Fruit fly (Drosophila melanogaster) whole organism, prepupa: ENCODE results near the gene Kcmf1.
A peak's percentile ranks its signal among the peaks of the same experiment; 100 is the strongest.

Experiments
- Blimp-1 ChIP-seq: fragments of 200-800 bp; sonication (Bioruptor generic); optimal IDR thresholded peaks from 3 replicates; lab custom pipeline; 2017; ENCODE audit warnings: missing biosample characterization, missing genetic modification characterization, mild to moderate bottlenecking, moderate library complexity, missing genetic modification reagents
- CG10631 ChIP-seq: fragments of 200-800 bp; sonication (Bioruptor generic); optimal IDR thresholded peaks from 2 replicates; lab custom pipeline; 2016; ENCODE audit warnings: missing biosample characterization, missing genetic modification characterization
- CG10669 ChIP-seq: fragments of 200-800 bp; sonication (Bioruptor generic); optimal IDR thresholded peaks from 3 replicates; lab custom pipeline; 2018; ENCODE audit warnings: missing biosample characterization, mild to moderate bottlenecking, missing genetic modification characterization, moderate library complexity
- CG11294 ChIP-seq: fragments of 200-800 bp; sonication (Bioruptor generic); IDR thresholded peaks from 2 replicates; pipeline ENCODE4 v1.3.6; 2022; ENCODE audit warnings: missing biosample characterization, missing genetic modification characterization
- CG11762 ChIP-seq: fragments of 200-800 bp; sonication (Bioruptor generic); optimal IDR thresholded peaks from 3 replicates; lab custom pipeline; 2016; ENCODE audit warnings: missing biosample characterization, missing genetic modification characterization; ENCODE audit not compliant: insufficient read depth
- CG15336 ChIP-seq: fragments of 200-800 bp; sonication (Bioruptor generic); IDR thresholded peaks from 2 replicates; pipeline ENCODE4 v1.3.6; 2022; ENCODE audit warnings: missing biosample characterization, missing genetic modification characterization
- CG1621 ChIP-seq: fragments of 200-800 bp; sonication (Bioruptor generic); optimal IDR thresholded peaks from 3 replicates; lab custom pipeline; 2018; ENCODE audit warnings: missing biosample characterization, mild to moderate bottlenecking, missing genetic modification characterization
- CG16779 ChIP-seq: fragments of 200-800 bp; sonication (Bioruptor generic); optimal IDR thresholded peaks from 3 replicates; lab custom pipeline; 2017; ENCODE audit warnings: missing biosample characterization, mild to moderate bottlenecking, missing genetic modification characterization
- CG3032 ChIP-seq: fragments of 200-800 bp; optimal IDR thresholded peaks from 2 replicates; lab custom pipeline; 2019; ENCODE audit warnings: missing biosample characterization, mild to moderate bottlenecking, missing genetic modification characterization, moderate library complexity
- CG31627 ChIP-seq: fragments of 200-800 bp; sonication (Bioruptor generic); optimal IDR thresholded peaks from 3 replicates; lab custom pipeline; 2016; ENCODE audit warnings: missing biosample characterization, missing genetic modification characterization
- CG32006 ChIP-seq: fragments of 200-800 bp; sonication (Bioruptor generic); optimal IDR thresholded peaks from 3 replicates; lab custom pipeline; 2017; ENCODE audit warnings: missing biosample characterization, mild to moderate bottlenecking, missing genetic modification characterization
- CG34406 ChIP-seq: fragments of 200-800 bp; sonication (Bioruptor generic); optimal IDR thresholded peaks from 3 replicates; lab custom pipeline; 2016; ENCODE audit warnings: missing biosample characterization, missing genetic modification characterization
- CG4318 ChIP-seq: fragments of 200-800 bp; sonication (Bioruptor generic); optimal IDR thresholded peaks from 3 replicates; lab custom pipeline; 2017; ENCODE audit warnings: missing biosample characterization, mild to moderate bottlenecking, missing genetic modification characterization
- CG6163 ChIP-seq: fragments of 200-800 bp; sonication (Bioruptor generic); IDR thresholded peaks from 3 replicates; pipeline ENCODE4 v1.3.6; 2022; ENCODE audit warnings: missing biosample characterization, missing genetic modification characterization
- CG6276 ChIP-seq: fragments of 200-800 bp; sonication (Bioruptor generic); optimal IDR thresholded peaks from 2 replicates; lab custom pipeline; 2017; ENCODE audit warnings: missing biosample characterization, mild to moderate bottlenecking, missing genetic modification characterization
- CG6792 ChIP-seq: fragments of 200-800 bp; sonication (Bioruptor generic); optimal IDR thresholded peaks from 3 replicates; lab custom pipeline; 2016; ENCODE audit warnings: missing biosample characterization, missing genetic modification characterization
- CG6808 ChIP-seq: fragments of 200-800 bp; sonication (Bioruptor generic); optimal IDR thresholded peaks from 3 replicates; lab custom pipeline; 2017; ENCODE audit warnings: missing biosample characterization, missing genetic modification characterization, mild to moderate bottlenecking, moderate library complexity, missing genetic modification reagents
- CG6854 ChIP-seq: fragments of 200-800 bp; sonication (Bioruptor generic); optimal IDR thresholded peaks from 2 replicates; lab custom pipeline; 2017; ENCODE audit warnings: missing biosample characterization, mild to moderate bottlenecking, missing genetic modification characterization
- CG7368 ChIP-seq: fragments of 200-800 bp; sonication (Bioruptor generic); optimal IDR thresholded peaks from 3 replicates; lab custom pipeline; 2016; ENCODE audit warnings: missing biosample characterization, missing genetic modification characterization
- CG8119 ChIP-seq: fragments of 200-800 bp; sonication (Bioruptor generic); IDR thresholded peaks from 3 replicates; pipeline ENCODE4 v1.3.6; 2022; ENCODE audit warnings: missing biosample characterization, missing genetic modification characterization
- CG8319 ChIP-seq: fragments of 200-800 bp; sonication (Bioruptor generic); optimal IDR thresholded peaks from 3 replicates; lab custom pipeline; 2016; ENCODE audit warnings: missing biosample characterization, missing genetic modification characterization
- CG8632 ChIP-seq: fragments of 200-800 bp; sonication (Bioruptor generic); optimal IDR thresholded peaks from 3 replicates; lab custom pipeline; 2016; ENCODE audit warnings: missing biosample characterization, missing genetic modification characterization
- CG9139 ChIP-seq: fragments of 200-800 bp; sonication (Bioruptor generic); optimal IDR thresholded peaks from 3 replicates; lab custom pipeline; 2017; ENCODE audit warnings: missing biosample characterization, mild to moderate bottlenecking, missing genetic modification characterization
- Eip75B ChIP-seq: fragments of 200-800 bp; sonication (Bioruptor generic); optimal IDR thresholded peaks from 3 replicates; lab custom pipeline; 2016; ENCODE audit warnings: missing biosample characterization, missing genetic modification characterization
- Eip78C ChIP-seq: fragments of 200-800 bp; sonication (Bioruptor generic); peaks from one replicate; lab custom pipeline; 2016; ENCODE audit warnings: missing biosample characterization, missing genetic modification characterization
- Ets21C ChIP-seq: fragments of 200-800 bp; sonication (Bioruptor generic); optimal IDR thresholded peaks from 3 replicates; lab custom pipeline; 2016; ENCODE audit warnings: missing biosample characterization, missing genetic modification characterization
- Ets96B ChIP-seq: fragments of 200-800 bp; optimal IDR thresholded peaks from 2 replicates; lab custom pipeline; 2019; ENCODE audit warnings: missing biosample characterization, mild to moderate bottlenecking, missing genetic modification characterization, moderate library complexity
- Gug ChIP-seq: fragments of 200-800 bp; sonication (Bioruptor generic); IDR thresholded peaks from 2 replicates; pipeline ENCODE4 v1.3.6; 2022; ENCODE audit warnings: missing biosample characterization, missing genetic modification characterization
- Hr38 ChIP-seq: sonication (Bioruptor generic); optimal IDR thresholded peaks from 2 replicates; lab custom pipeline; 2016; ENCODE audit warnings: missing biosample characterization, missing genetic modification characterization
- Hr4 ChIP-seq: fragments of 200-800 bp; sonication (Bioruptor generic); optimal IDR thresholded peaks from 3 replicates; lab custom pipeline; 2016; ENCODE audit warnings: missing biosample characterization, missing genetic modification characterization
- Lpt ChIP-seq: fragments of 200-800 bp; sonication (Bioruptor generic); optimal IDR thresholded peaks from 3 replicates; lab custom pipeline; 2016; ENCODE audit warnings: missing biosample characterization, missing genetic modification characterization
- Met ChIP-seq: fragments of 200-800 bp; sonication (Bioruptor generic); optimal IDR thresholded peaks from 3 replicates; lab custom pipeline; 2016; ENCODE audit warnings: missing biosample characterization, missing genetic modification characterization
- OdsH ChIP-seq: fragments of 200-800 bp; sonication (Bioruptor generic); optimal IDR thresholded peaks from 3 replicates; lab custom pipeline; 2016; ENCODE audit warnings: missing biosample characterization, missing genetic modification characterization
- Smox ChIP-seq: fragments of 200-800 bp; sonication (Bioruptor generic); optimal IDR thresholded peaks from 3 replicates; lab custom pipeline; 2016; ENCODE audit warnings: missing biosample characterization, missing genetic modification characterization
- Sox102F ChIP-seq: fragments of 200-800 bp; sonication (Bioruptor generic); optimal IDR thresholded peaks from 2 replicates; lab custom pipeline; 2016; ENCODE audit warnings: missing biosample characterization, mild to moderate bottlenecking, missing genetic modification characterization
- Sox14 ChIP-seq: fragments of 200-800 bp; sonication (Bioruptor generic); optimal IDR thresholded peaks from 3 replicates; lab custom pipeline; 2016; ENCODE audit warnings: missing biosample characterization, missing genetic modification characterization
- Sox15 ChIP-seq: fragments of 200-800 bp; sonication (Bioruptor generic); optimal IDR thresholded peaks from 3 replicates; lab custom pipeline; 2016; ENCODE audit warnings: missing biosample characterization, missing genetic modification characterization
- achi ChIP-seq: fragments of 200-800 bp; sonication (Bioruptor generic); optimal IDR thresholded peaks from 3 replicates; lab custom pipeline; 2016; ENCODE audit warnings: missing biosample characterization, missing genetic modification characterization
- acj6 ChIP-seq: fragments of 200-800 bp; sonication (Bioruptor generic); optimal IDR thresholded peaks from 3 replicates; lab custom pipeline; 2016; ENCODE audit warnings: missing biosample characterization, missing genetic modification characterization
- cyc ChIP-seq: fragments of 200-800 bp; sonication (Bioruptor generic); optimal IDR thresholded peaks from 3 replicates; lab custom pipeline; 2016; ENCODE audit warnings: missing biosample characterization, missing genetic modification characterization
- dsx ChIP-seq: fragments of 200-800 bp; optimal IDR thresholded peaks from 3 replicates; lab custom pipeline; 2019; ENCODE audit warnings: missing biosample characterization, mild to moderate bottlenecking, missing genetic modification characterization, moderate library complexity; ENCODE audit not compliant: poor library complexity, severe bottlenecking
- eg ChIP-seq: fragments of 200-800 bp; sonication (Bioruptor generic); IDR thresholded peaks from 3 replicates; pipeline ENCODE4 v1.3.6; 2022; ENCODE audit warnings: missing biosample characterization, missing genetic modification characterization
- esn ChIP-seq: fragments of 200-800 bp; sonication (Bioruptor generic); optimal IDR thresholded peaks from 2 replicates; lab custom pipeline; 2016; ENCODE audit warnings: missing biosample characterization, mild to moderate bottlenecking, missing genetic modification characterization, moderate library complexity
- fd59A ChIP-seq: fragments of 200-800 bp; sonication (Bioruptor generic); optimal IDR thresholded peaks from 2 replicates; lab custom pipeline; 2017; ENCODE audit warnings: missing biosample characterization, mild to moderate bottlenecking, missing genetic modification characterization, missing genetic modification reagents
- fd85E ChIP-seq: fragments of 200-800 bp; sonication (Bioruptor generic); optimal IDR thresholded peaks from 3 replicates; lab custom pipeline; 2016; ENCODE audit warnings: missing biosample characterization, missing genetic modification characterization
- fkh ChIP-seq: fragments of 200-800 bp; sonication (Bioruptor generic); optimal IDR thresholded peaks from 3 replicates; lab custom pipeline; 2017; ENCODE audit warnings: missing biosample characterization, mild to moderate bottlenecking, missing genetic modification characterization, moderate library complexity
- net ChIP-seq: fragments of 200-800 bp; sonication (Bioruptor generic); optimal IDR thresholded peaks from 3 replicates; lab custom pipeline; 2016; ENCODE audit warnings: missing biosample characterization, missing genetic modification characterization
- pdm3 ChIP-seq: fragments of 200-800 bp; sonication (Bioruptor generic); optimal IDR thresholded peaks from 3 replicates; lab custom pipeline; 2016; ENCODE audit warnings: missing biosample characterization, missing genetic modification characterization
- salr ChIP-seq, 2 experiments: fragments of 200-800 bp; sonication (Bioruptor generic); optimal IDR thresholded peaks; 3 replicates each; lab custom pipeline; 2016 to 2018; ENCODE audit warnings: missing biosample characterization in 2 of 2, missing genetic modification characterization in 2 of 2, mild to moderate bottlenecking in 1 of 2
- spab ChIP-seq: fragments of 200-800 bp; sonication (Bioruptor generic); optimal IDR thresholded peaks from 2 replicates; lab custom pipeline; 2017; ENCODE audit warnings: missing biosample characterization, mild to moderate bottlenecking, missing genetic modification characterization, missing genetic modification reagents
- ss ChIP-seq, 2 experiments: fragments of 200-800 bp; sonication (Bioruptor generic); optimal IDR thresholded peaks; 2 replicates in 1 of 2; 3 replicates in 1 of 2; lab custom pipeline; 2017 to 2018; ENCODE audit warnings: mild to moderate bottlenecking in 2 of 2, missing biosample characterization in 2 of 2, missing genetic modification characterization in 2 of 2, moderate library complexity in 1 of 2
- vri ChIP-seq: fragments of 200-800 bp; sonication (Bioruptor generic); optimal IDR thresholded peaks from 3 replicates; lab custom pipeline; 2016; ENCODE audit warnings: missing biosample characterization, mild to moderate bottlenecking, missing genetic modification characterization

The Kcmf1 gene

dm6 chr3R:8978768-8979167, 35.9 kb downstream of the Kcmf1 start:
- TF ChIP-seq Sox102F (GFP tag; lab: Kevin White, UChicago) (peak; percentile 68), fd59A (GFP tag; lab: Kevin White, UChicago) (peak; percentile 16), salr (GFP tag; optimal IDR thresholded peaks at IDR 0.05; lab: Kevin White, UChicago) (peak in 1 of 2 experiments; percentile 43), CG3032 (peak; percentile 37), achi (GFP tag; lab: Kevin White, UChicago) (peak; percentile 76), Lpt (GFP tag; lab: Kevin White, UChicago) (no peak), CG4318 (GFP tag; lab: Kevin White, UChicago) (no peak), Ets96B (peak; percentile 13), CG8319 (GFP tag; lab: Kevin White, UChicago) (peak; percentile 69), CG9139 (GFP tag; lab: Kevin White, UChicago) (peak; percentile 25), Blimp-1 (GFP tag; lab: Kevin White, UChicago) (peak; percentile 83), vri (GFP tag; lab: Kevin White, UChicago) (no peak), Hr4 (GFP tag; lab: Kevin White, UChicago) (peak; percentile 25), CG11762 (GFP tag; lab: Kevin White, UChicago) (peak; percentile 42), Ets21C (GFP tag; lab: Kevin White, UChicago) (peak; percentile 69), CG6163 (GFP tag; lab: Robert Waterston, UW) (peak; percentile 63; the same call in 2 of the 3 replicates), Eip75B (peak; percentile 51), fd85E (GFP tag; lab: Kevin White, UChicago) (peak; percentile 40), Hr38 (GFP tag; lab: Kevin White, UChicago) (no peak), ss (GFP tag; optimal IDR thresholded peaks at IDR 0.05; lab: Kevin White, UChicago) (peak in 1 of 2 experiments; percentile 27), CG10669 (peak; percentile 37), CG6276 (GFP tag; lab: Kevin White, UChicago) (no peak), CG6808 (GFP tag; lab: Kevin White, UChicago) (peak; percentile 51), CG34406 (GFP tag; lab: Kevin White, UChicago) (peak; percentile 90), OdsH (GFP tag; lab: Kevin White, UChicago) (peak; percentile 73), CG1621 (no peak), CG16779 (tag; lab: Kevin White, UChicago) (no peak), CG15336 (GFP tag; lab: Robert Waterston, UW) (peak; percentile 66), Smox (GFP tag; lab: Kevin White, UChicago) (peak; percentile 86), Met (GFP tag; lab: Kevin White, UChicago) (peak; percentile 84), Eip78C (peak; percentile 94), acj6 (GFP tag; lab: Kevin White, UChicago) (peak; percentile 78), CG11294 (GFP tag; lab: Robert Waterston, UW) (no peak), fkh (no peak), spab (peak; percentile 49), cyc (GFP tag; lab: Kevin White, UChicago) (peak; percentile 80), CG10631 (GFP tag; lab: Kevin White, UChicago) (peak; percentile 70), pdm3 (GFP tag; lab: Kevin White, UChicago) (peak; percentile 75), net (GFP tag; lab: Kevin White, UChicago) (no peak), CG6792 (peak; percentile 87), CG8119 (peak; percentile 51; the same call in 2 of the 3 replicates), Sox15 (GFP tag; lab: Kevin White, UChicago) (peak; percentile 71), CG8632 (GFP tag; lab: Kevin White, UChicago) (peak; percentile 84), CG6854 (no peak), Sox14 (GFP tag; lab: Kevin White, UChicago) (peak; percentile 71), dsx (GFP tag; lab: Kevin White, UChicago) (no peak), CG32006 (GFP tag; lab: Kevin White, UChicago) (peak; percentile 63), eg (peak; percentile 56; the same call in 1 of the 3 replicates), CG7368 (GFP tag; lab: Kevin White, UChicago) (peak; percentile 30), esn (GFP tag; lab: Kevin White, UChicago) (peak; percentile 88), Gug (no peak), CG31627 (GFP tag; lab: Kevin White, UChicago) (peak; percentile 69)
